Worm (Caenorhabditis elegans) whole organism, L3 larva: ENCODE results near the gene C01G12.9.

Source experiments
- R02D3.7 ChIP-seq: fragments of 150-350 bp; optimal IDR thresholded peaks from 2 replicates; lab custom pipeline; 2014; ENCODE audit warnings: missing biosample characterization, missing genetic modification characterization
- ZK546.5 ChIP-seq: sonication (generic microtip); optimal IDR thresholded peaks from 2 replicates; lab custom pipeline; 2017; ENCODE audit warnings: missing biosample characterization, missing genetic modification characterization
- aly-2 ChIP-seq: fragments of 150-350 bp; optimal IDR thresholded peaks from 2 replicates; lab custom pipeline; 2014; ENCODE audit warnings: missing biosample characterization, missing genetic modification characterization
- ama-1 ChIP-seq: fragments of 150-350 bp; optimal IDR thresholded peaks from 2 replicates; lab custom pipeline; 2018
- ceh-16 ChIP-seq: sonication (generic microtip); optimal IDR thresholded peaks from 2 replicates; lab custom pipeline; 2017; ENCODE audit warnings: missing biosample characterization, missing genetic modification characterization
- ceh-28 ChIP-seq: fragments of 150-350 bp; optimal IDR thresholded peaks from 2 replicates; lab custom pipeline; 2014; ENCODE audit warnings: missing biosample characterization, missing genetic modification reagents, missing genetic modification characterization
- ceh-82 ChIP-seq: fragments of 150-350 bp; optimal IDR thresholded peaks from 2 replicates; lab custom pipeline; 2014; ENCODE audit warnings: missing biosample characterization, missing genetic modification characterization
- daf-12 ChIP-seq: fragments of 150-350 bp; optimal IDR thresholded peaks from 2 replicates; lab custom pipeline; 2014; ENCODE audit warnings: missing biosample characterization, missing genetic modification reagents, missing genetic modification characterization
- egl-5 ChIP-seq: fragments of 150-350 bp; optimal IDR thresholded peaks from 2 replicates; lab custom pipeline; 2017; ENCODE audit warnings: missing biosample characterization, missing genetic modification reagents, missing genetic modification characterization, inconsistent platforms
- elt-1 ChIP-seq: fragments of 150-350 bp; optimal IDR thresholded peaks from 2 replicates; lab custom pipeline; 2014; ENCODE audit warnings: missing biosample characterization, missing genetic modification characterization
- elt-2 ChIP-seq: sonication (generic microtip); optimal IDR thresholded peaks from 2 replicates; lab custom pipeline; 2016; ENCODE audit warnings: missing genetic modification reagents, mild to moderate bottlenecking, missing genetic modification characterization, missing compliant biosample characterization
- fkh-10 ChIP-seq: sonication (generic microtip); optimal IDR thresholded peaks from 2 replicates; lab custom pipeline; 2017; ENCODE audit warnings: missing biosample characterization, missing genetic modification reagents, missing genetic modification characterization
- fos-1 ChIP-seq: fragments of 150-350 bp; optimal IDR thresholded peaks from 2 replicates; lab custom pipeline; 2014; ENCODE audit warnings: missing biosample characterization, missing genetic modification characterization
- hmg-11 ChIP-seq: sonication (generic microtip); optimal IDR thresholded peaks from 2 replicates; lab custom pipeline; 2016; ENCODE audit warnings: missing genetic modification characterization, missing compliant biosample characterization
- jun-1 ChIP-seq: fragments of 150-350 bp; optimal IDR thresholded peaks from 2 replicates; lab custom pipeline; 2014; ENCODE audit warnings: missing biosample characterization, missing genetic modification reagents, missing genetic modification characterization
- lin-15B ChIP-seq: fragments of 150-350 bp; optimal IDR thresholded peaks from 2 replicates; lab custom pipeline; 2014; ENCODE audit warnings: missing biosample characterization, missing genetic modification characterization
- lsy-12 ChIP-seq: sonication (generic microtip); optimal IDR thresholded peaks from 2 replicates; lab custom pipeline; 2016; ENCODE audit warnings: mild to moderate bottlenecking, missing genetic modification characterization, missing compliant biosample characterization
- mdl-1 ChIP-seq: fragments of 150-350 bp; optimal IDR thresholded peaks from 2 replicates; lab custom pipeline; 2014; ENCODE audit warnings: missing biosample characterization, missing genetic modification characterization
- mml-1 ChIP-seq: fragments of 150-350 bp; sonication (generic microtip); optimal IDR thresholded peaks from 3 replicates; lab custom pipeline; 2014; ENCODE audit warnings: missing biosample characterization, missing genetic modification characterization
- nhr-11 ChIP-seq: fragments of 150-350 bp; optimal IDR thresholded peaks from 2 replicates; lab custom pipeline; 2014; ENCODE audit warnings: missing biosample characterization, missing genetic modification characterization
- nhr-12 ChIP-seq: fragments of 150-350 bp; optimal IDR thresholded peaks from 2 replicates; lab custom pipeline; 2014; ENCODE audit warnings: missing biosample characterization, missing genetic modification characterization
- nhr-23 ChIP-seq: fragments of 150-350 bp; optimal IDR thresholded peaks from 2 replicates; lab custom pipeline; 2014; ENCODE audit warnings: missing biosample characterization, missing genetic modification reagents, missing genetic modification characterization
- nhr-28 ChIP-seq: fragments of 150-350 bp; optimal IDR thresholded peaks from 2 replicates; lab custom pipeline; 2014; ENCODE audit warnings: missing biosample characterization, missing genetic modification characterization
- nhr-43 ChIP-seq: sonication (generic microtip); optimal IDR thresholded peaks from 2 replicates; lab custom pipeline; 2016; ENCODE audit warnings: mild to moderate bottlenecking, missing genetic modification characterization, missing compliant biosample characterization; ENCODE audit not compliant: poor library complexity, severe bottlenecking
- nhr-67 ChIP-seq: fragments of 150-350 bp; optimal IDR thresholded peaks from 2 replicates; lab custom pipeline; 2014; ENCODE audit warnings: missing biosample characterization, missing genetic modification characterization
- nhr-76 ChIP-seq: fragments of 150-350 bp; sonication (generic microtip); optimal IDR thresholded peaks from 5 replicates; lab custom pipeline; 2014; ENCODE audit warnings: missing biosample characterization, missing genetic modification characterization
- nhr-77 ChIP-seq: fragments of 150-350 bp; optimal IDR thresholded peaks from 2 replicates; lab custom pipeline; 2014; ENCODE audit warnings: missing biosample characterization, missing genetic modification characterization
- pha-4 ChIP-seq: fragments of 150-350 bp; optimal IDR thresholded peaks from 2 replicates; lab custom pipeline; 2014; ENCODE audit warnings: missing biosample characterization, missing genetic modification reagents, missing genetic modification characterization
- pqm-1 ChIP-seq: fragments of 150-350 bp; optimal IDR thresholded peaks from 2 replicates; lab custom pipeline; 2017; ENCODE audit warnings: missing biosample characterization, missing genetic modification characterization, inconsistent platforms
- sea-2 ChIP-seq: fragments of 150-350 bp; sonication (generic microtip); optimal IDR thresholded peaks from 4 replicates; lab custom pipeline; 2014; ENCODE audit warnings: missing biosample characterization, missing genetic modification reagents, missing genetic modification characterization
- skn-1 ChIP-seq: fragments of 150-350 bp; optimal IDR thresholded peaks from 2 replicates; lab custom pipeline; 2014; ENCODE audit warnings: missing biosample characterization, missing genetic modification characterization
- snpc-4 ChIP-seq: fragments of 150-350 bp; optimal IDR thresholded peaks from 2 replicates; lab custom pipeline; 2014; ENCODE audit warnings: missing biosample characterization, missing genetic modification characterization
- tbx-2 ChIP-seq: sonication (generic microtip); optimal IDR thresholded peaks from 2 replicates; lab custom pipeline; 2016; ENCODE audit warnings: mild to moderate bottlenecking, missing genetic modification characterization, missing compliant biosample characterization
- unc-39 ChIP-seq: sonication (generic microtip); optimal IDR thresholded peaks from 4 replicates; lab custom pipeline; 2017; ENCODE audit warnings: missing biosample characterization, missing genetic modification characterization
- unc-62 ChIP-seq: fragments of 150-350 bp; sonication (generic microtip); optimal IDR thresholded peaks from 4 replicates; lab custom pipeline; 2014; ENCODE audit warnings: missing biosample characterization, missing genetic modification reagents, missing genetic modification characterization
- zag-1 ChIP-seq: fragments of 150-350 bp; optimal IDR thresholded peaks from 2 replicates; lab custom pipeline; 2014; ENCODE audit warnings: missing biosample characterization, missing genetic modification characterization
- ztf-11 ChIP-seq: fragments of 150-350 bp; optimal IDR thresholded peaks from 2 replicates; lab custom pipeline; 2014; ENCODE audit warnings: missing biosample characterization, missing genetic modification characterization
- ztf-4 ChIP-seq: fragments of 150-350 bp; optimal IDR thresholded peaks from 2 replicates; lab custom pipeline; 2014; ENCODE audit warnings: missing biosample characterization, missing genetic modification characterization

The C01G12.9 gene

DNA sequence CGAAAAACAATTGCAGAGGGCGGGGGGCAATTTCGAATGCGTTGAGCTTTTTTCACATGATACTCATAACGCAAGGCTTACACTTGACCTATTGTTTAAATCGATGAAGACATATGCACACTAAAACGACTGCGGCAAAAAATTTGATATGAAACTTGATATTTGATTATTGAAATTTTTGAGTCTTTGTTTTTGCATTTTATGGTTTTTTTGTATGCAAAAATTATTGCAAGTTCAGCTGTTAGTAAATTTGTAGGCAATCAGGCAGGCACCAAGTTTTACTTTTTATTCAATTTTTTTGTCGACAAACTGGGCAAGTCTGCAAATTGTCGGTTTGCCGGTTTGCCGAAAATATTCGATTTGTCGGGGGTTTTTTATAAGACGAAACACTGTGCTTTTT lies 27.4 kb downstream of the C01G12.9 start, which contains the start of gene arl-3:
arl-3 (plus strand) TSS at position 301 of the 400 bp plus-strand sequence.
- TF ChIP-seq skn-1 = peak; percentile 7
- TF ChIP-seq snpc-4 (tag; lab: Kevin White, UChicago) = no peak
- TF ChIP-seq, all 47 proteins: peak for 1

DNA sequence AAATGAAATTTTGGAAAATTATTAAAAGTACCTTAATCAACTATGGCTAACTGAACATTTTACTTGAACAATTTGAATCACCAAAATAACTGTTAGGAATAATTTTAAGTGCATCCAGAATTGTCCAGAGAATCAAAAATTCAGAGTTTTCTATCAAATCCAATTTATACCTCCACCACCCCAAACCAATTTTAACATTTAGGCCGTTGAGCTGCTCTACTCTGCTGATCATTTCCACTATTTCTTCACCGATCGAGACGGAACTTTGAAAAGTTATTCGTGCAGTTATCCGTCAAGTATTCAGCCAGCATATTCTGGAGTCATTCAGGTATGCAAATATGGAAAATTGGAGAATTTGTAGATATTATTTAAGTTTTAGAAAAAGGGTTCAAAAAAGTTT lies 29.7 kb downstream of the C01G12.9 start:
- TF ChIP-seq nhr-43 (tag; lab: Kevin White, UChicago) = no peak
- TF ChIP-seq ama-1 (lab: Kevin White, UChicago) = peak; percentile 92
- TF ChIP-seq nhr-67 (tag; lab: Kevin White, UChicago) = no peak
- TF ChIP-seq nhr-28 (tag; lab: Kevin White, UChicago) = no peak
- TF ChIP-seq elt-2 (tag; lab: Kevin White, UChicago) = no peak
- no peak for TF ChIP-seq unc-39 (tag; lab: Kevin White, UChicago)
- no peak for TF ChIP-seq zag-1 (tag; lab: Kevin White, UChicago)
- peak; percentile 71 for TF ChIP-seq ztf-4 (tag; lab: Kevin White, UChicago)

DNA sequence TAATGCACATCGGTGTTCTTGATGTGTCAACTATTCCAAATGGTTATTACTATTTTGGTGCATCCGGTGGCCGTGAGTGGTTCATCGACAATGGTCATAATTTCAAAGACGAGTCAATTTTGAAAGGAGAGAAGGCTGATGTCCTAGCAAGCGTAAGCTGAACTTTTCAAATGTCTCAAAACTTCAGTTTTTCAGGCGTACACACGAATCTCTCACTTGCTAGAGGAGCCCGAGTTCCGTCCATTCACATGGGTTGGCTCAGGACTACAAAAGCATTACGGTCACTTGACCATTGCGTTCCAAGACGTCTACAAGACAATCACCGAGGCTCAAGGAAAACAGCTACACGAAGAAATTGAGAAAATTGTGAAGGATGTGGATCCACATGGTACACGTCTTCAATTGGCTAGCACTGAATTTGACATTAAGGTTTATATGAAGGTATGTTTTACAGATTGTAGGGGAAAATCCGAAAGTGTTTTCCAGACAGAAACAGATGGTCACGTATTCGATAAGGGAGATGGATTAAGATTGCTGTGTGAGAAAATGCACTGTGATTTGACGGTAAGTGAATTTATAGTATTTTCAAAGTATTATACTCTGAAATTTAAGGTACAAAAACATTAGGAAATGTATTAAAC lies 30.6 kb downstream of the C01G12.9 start:
- TF ChIP-seq nhr-12 (no peak), ama-1 (lab: Kevin White, UChicago) (peak; percentile 81)

- no peak for TF ChIP-seq tbx-2
- TF ChIP-seq elt-1 (tag; lab: Kevin White, UChicago) = peak; percentile 39
- TF ChIP-seq zag-1 (tag; lab: Kevin White, UChicago) = no peak
- no peak for TF ChIP-seq unc-62
- TF ChIP-seq mdl-1 (tag; lab: Kevin White, UChicago) = no peak
- no peak for TF ChIP-seq fos-1 (tag; lab: Kevin White, UChicago)
- no peak for TF ChIP-seq jun-1 (tag; lab: Kevin White, UChicago)
- no peak for TF ChIP-seq lin-15B
- TF ChIP-seq egl-5 = no peak
- no peak for TF ChIP-seq snpc-4 (tag; lab: Kevin White, UChicago)
- peak; percentile 65 for TF ChIP-seq ama-1 (lab: Kevin White, UChicago)
- TF ChIP-seq ceh-16 (tag; lab: Kevin White, UChicago) = no peak
- no peak for TF ChIP-seq R02D3.7 (tag; lab: Kevin White, UChicago)
- TF ChIP-seq pqm-1 (tag; lab: Kevin White, UChicago) = no peak
- no peak for TF ChIP-seq nhr-12
- TF ChIP-seq nhr-11 = no peak
- TF ChIP-seq daf-12 (tag; lab: Kevin White, UChicago) = no peak
- no peak for TF ChIP-seq hmg-11
- peak; percentile 15 for TF ChIP-seq elt-2 (tag; lab: Kevin White, UChicago)
- no peak for TF ChIP-seq ztf-11 (tag; lab: Kevin White, UChicago)
- TF ChIP-seq nhr-23 (tag; lab: Kevin White, UChicago) = no peak
- TF ChIP-seq aly-2 (tag; lab: Kevin White, UChicago) = no peak
- TF ChIP-seq ztf-4 (tag; lab: Kevin White, UChicago) = peak; percentile 24
- TF ChIP-seq nhr-76 (tag; lab: Kevin White, UChicago) = no peak
Observed at ce11 chrII:14610492-14611142, 31.8 kb downstream of the C01G12.9 start.

DNA sequence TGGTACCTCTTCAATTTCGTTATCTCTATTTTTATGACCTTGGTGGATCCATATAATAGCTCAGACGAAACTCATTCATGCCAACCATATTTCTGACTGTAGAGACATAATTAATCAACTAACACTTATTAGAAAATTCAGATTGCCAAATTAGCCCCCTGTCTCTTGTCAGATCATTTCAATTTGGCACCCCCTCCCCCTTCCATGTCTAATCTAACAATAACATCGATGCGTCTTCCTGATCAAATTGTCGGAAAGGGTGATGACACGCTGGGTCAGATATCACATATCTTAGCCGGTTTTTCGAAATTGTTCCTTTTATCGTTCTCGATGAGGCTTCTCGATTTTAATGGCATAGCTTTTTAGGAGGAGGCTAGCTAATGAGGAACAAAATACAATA lies 32.5 kb downstream of the C01G12.9 start:
- TF ChIP-seq ama-1 (lab: Kevin White, UChicago) = peak; percentile 45
- no peak for TF ChIP-seq fos-1 (tag; lab: Kevin White, UChicago)
- TF ChIP-seq pha-4 = no peak
- TF ChIP-seq, all 47 proteins: peak for 1

DNA sequence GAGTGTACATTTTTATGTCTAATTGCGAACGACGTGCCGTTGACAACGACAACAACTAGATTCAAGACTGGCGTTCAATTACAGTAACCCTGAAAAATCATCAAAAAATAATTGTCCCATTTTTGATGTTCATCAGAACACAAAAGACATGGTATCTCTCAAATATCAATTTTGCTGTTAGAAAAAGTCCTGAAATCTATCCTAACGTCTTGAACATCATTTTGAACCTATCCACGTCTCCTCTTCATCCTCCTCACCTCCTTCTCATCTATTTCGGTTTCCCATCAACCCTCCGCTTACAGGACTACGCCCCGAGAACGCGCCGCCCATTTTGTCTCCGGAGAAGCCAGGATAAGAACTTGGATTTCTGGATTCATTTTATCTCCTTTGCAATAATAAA lies 36.9 kb downstream of the C01G12.9 start, which contains the start of gene mltn-9:
mltn-9 (plus strand) TSS at position 301 of the 400 bp plus-strand sequence.
- no peak for TF ChIP-seq nhr-23 (tag; lab: Kevin White, UChicago)
- no peak for TF ChIP-seq pha-4
- no peak for TF ChIP-seq ZK546.5 (tag; lab: Kevin White, UChicago)
- TF ChIP-seq daf-12 (tag; lab: Kevin White, UChicago) = no peak
- TF ChIP-seq unc-62 = no peak
- TF ChIP-seq ceh-28 (tag; lab: Kevin White, UChicago) = no peak
- TF ChIP-seq mdl-1 (tag; lab: Kevin White, UChicago) = no peak
- TF ChIP-seq pqm-1 (tag; lab: Kevin White, UChicago) = no peak
- no peak for TF ChIP-seq aly-2 (tag; lab: Kevin White, UChicago)
- TF ChIP-seq elt-1 (tag; lab: Kevin White, UChicago) = no peak
- no peak for TF ChIP-seq elt-2 (tag; lab: Kevin White, UChicago)
- TF ChIP-seq nhr-12 = no peak
- no peak for TF ChIP-seq nhr-77 (tag; lab: Kevin White, UChicago)
- TF ChIP-seq jun-1 (tag; lab: Kevin White, UChicago) = no peak
- no peak for TF ChIP-seq ceh-82 (tag; lab: Kevin White, UChicago)
- TF ChIP-seq sea-2 = no peak
- no peak for TF ChIP-seq unc-39 (tag; lab: Kevin White, UChicago)
- TF ChIP-seq mml-1 = no peak
- no peak for TF ChIP-seq lsy-12 (tag; lab: Kevin White, UChicago)
- TF ChIP-seq fkh-10 (GFP tag; lab: Kevin White, UChicago) = no peak
